Worm (Caenorhabditis elegans): ENCODE results near the gene msp-3.
"Not testable (repeated sequence)": the region's sequence is repeated elsewhere in the genome, so short reads cannot be mapped to it uniquely, and the experiment has no call there.

Gene msp-3

ce11 chrII:4786181-4786580 lies at the start of gene msp-3:
msp-3 (minus strand) TSS chrII:4786281.
- no peak for TF ChIP-seq Y55F3AM.14 (GFP tag; optimal IDR thresholded peaks at IDR 0.05)
- no peak for TF ChIP-seq elt-1 (tag; optimal IDR thresholded peaks at IDR 0.05)
- no peak for TF ChIP-seq crh-2 (tag; optimal IDR thresholded peaks at IDR 0.05)
- TF ChIP-seq R02D3.7 (tag; optimal IDR thresholded peaks at IDR 0.05), result no peak
- TF ChIP-seq sma-9 (GFP tag; optimal IDR thresholded peaks at IDR 0.05), result no peak
- no peak for TF ChIP-seq sma-9 (tag; optimal IDR thresholded peaks at IDR 0.05)
- no peak for TF ChIP-seq nhr-10 (tag; optimal IDR thresholded peaks at IDR 0.05)
- no peak for TF ChIP-seq nhr-77 (tag; optimal IDR thresholded peaks at IDR 0.05)
- TF ChIP-seq ztf-4 (tag; optimal IDR thresholded peaks at IDR 0.05), result no peak
- no peak for TF ChIP-seq lsy-2 (tag; optimal IDR thresholded peaks at IDR 0.05)
- TF ChIP-seq sma-3 (GFP tag; optimal IDR thresholded peaks at IDR 0.05), result no peak

- TF ChIP-seq skn-1 (tag; optimal IDR thresholded peaks at IDR 0.05), result no peak
- no peak for TF ChIP-seq snpc-4 (tag; optimal IDR thresholded peaks at IDR 0.05)
- TF ChIP-seq ceh-16 (tag; optimal IDR thresholded peaks at IDR 0.05), result no peak
- no peak for TF ChIP-seq fos-1 (tag; optimal IDR thresholded peaks at IDR 0.05)
- TF ChIP-seq nhr-11 (tag; optimal IDR thresholded peaks at IDR 0.05), result no peak
- TF ChIP-seq ZK546.5 (tag; optimal IDR thresholded peaks at IDR 0.05), result no peak
- no peak for TF ChIP-seq mdl-1 (tag; optimal IDR thresholded peaks at IDR 0.05)
- TF ChIP-seq lin-39 (tag; optimal IDR thresholded peaks at IDR 0.05), result no peak
- TF ChIP-seq ceh-82 (tag; optimal IDR thresholded peaks at IDR 0.05), result no peak
- TF ChIP-seq lin-11 (tag; optimal IDR thresholded peaks at IDR 0.05), result no peak
- TF ChIP-seq mbf-1 (tag; optimal IDR thresholded peaks at IDR 0.05), result no peak
- TF ChIP-seq C34F6.9 (tag; optimal IDR thresholded peaks at IDR 0.05), result no peak
- no peak for TF ChIP-seq crh-2 (tag; optimal IDR thresholded peaks at IDR 0.05)
- no peak for TF ChIP-seq nhr-25 (tag; optimal IDR thresholded peaks at IDR 0.05)
- no peak for TF ChIP-seq aly-2 (tag; optimal IDR thresholded peaks at IDR 0.05)
- no peak for TF ChIP-seq unc-62 (GFP tag; optimal IDR thresholded peaks at IDR 0.05)
- TF ChIP-seq nhr-23 (tag; optimal IDR thresholded peaks at IDR 0.05), result no peak
These were observed 48.7 kb upstream of the msp-3 start, which contains the start of the genes C33F10.11 and C33F10.1 for ce11 chrII:4834761-4835160. C33F10.11 (minus strand) TSS chrII:4834861. C33F10.1 (plus strand) TSS chrII:4835023.

- TF ChIP-seq crh-2 (tag; optimal IDR thresholded peaks at IDR 0.05) (peak; percentile 63), gmeb-1 (tag; optimal IDR thresholded peaks at IDR 0.05) (peak; percentile 97), Y55F3AM.14 (GFP tag; optimal IDR thresholded peaks at IDR 0.05) (no peak), ceh-82 (tag; optimal IDR thresholded peaks at IDR 0.05) (no peak), lsy-2 (tag; optimal IDR thresholded peaks at IDR 0.05) (peak in 1 of 2 experiments; percentile 26), mab-5 (tag; optimal IDR thresholded peaks at IDR 0.05) (no peak), C34F6.9 (tag; optimal IDR thresholded peaks at IDR 0.05) (peak; percentile 56), nhr-77 (tag; optimal IDR thresholded peaks at IDR 0.05) (no peak), unc-55 (GFP tag; optimal IDR thresholded peaks at IDR 0.05) (peak; percentile 82), snpc-4 (tag; optimal IDR thresholded peaks at IDR 0.05) (peak; percentile 54), ZK546.5 (tag; optimal IDR thresholded peaks at IDR 0.05) (no peak)
These were observed 41.9 kb upstream of the msp-3 start, which contains the start of the genes fbxb-88 and tbck-1 for ce11 chrII:4827734-4828609. fbxb-88 (minus strand) TSS chrII:4827884. tbck-1 (plus strand) TSS chrII:4828559.

ce11 chrII:4825133-4825532 lies 39.1 kb upstream of the msp-3 start, which contains the start of the genes C33F10.8 and msp-40:
C33F10.8 (minus strand) TSS chrII:4825233.
msp-40 (plus strand) TSS chrII:4825414.
- not testable (repeated sequence) for TF ChIP-seq mdl-1, mbf-1, zag-1 (tag; optimal IDR thresholded peaks at IDR 0.05)

- TF ChIP-seq unc-39 (tag; optimal IDR thresholded peaks at IDR 0.05) (no peak), ztf-4 (tag; optimal IDR thresholded peaks at IDR 0.05) (no peak), snpc-4 (tag; optimal IDR thresholded peaks at IDR 0.05) (no peak), Y55F3AM.14 (GFP tag; optimal IDR thresholded peaks at IDR 0.05) (no peak), fos-1 (tag; optimal IDR thresholded peaks at IDR 0.05) (no peak), C34F6.9 (tag; optimal IDR thresholded peaks at IDR 0.05) (no peak), elt-3 (tag; optimal IDR thresholded peaks at IDR 0.05) (no peak), sma-3 (GFP tag; optimal IDR thresholded peaks at IDR 0.05) (no peak), ZK546.5 (tag; optimal IDR thresholded peaks at IDR 0.05) (no peak), sem-4 (tag; optimal IDR thresholded peaks at IDR 0.05) (no peak), dmd-4 (tag; optimal IDR thresholded peaks at IDR 0.05) (no peak), mdl-1 (tag; optimal IDR thresholded peaks at IDR 0.05) (no peak), gmeb-1 (tag; optimal IDR thresholded peaks at IDR 0.05) (no peak), nhr-129 (tag; optimal IDR thresholded peaks at IDR 0.05) (no peak), unc-55 (GFP tag; optimal IDR thresholded peaks at IDR 0.05) (no peak)
These were observed 36.5 kb upstream of the msp-3 start for ce11 chrII:4822610-4823009.
